Worm (Caenorhabditis elegans) whole organism, early embryonic: Measurements from ENCODE around the gene hipr-1.

ENCODE experiments used
- ama-1 ChIP-seq: fragments of 150-350 bp; optimal IDR thresholded peaks from 2 replicates; lab custom pipeline; 2014
- ceh-36 ChIP-seq: sonication (generic microtip); optimal IDR thresholded peaks from 2 replicates; lab custom pipeline; 2016; ENCODE audit warnings: missing genetic modification characterization, inconsistent platforms, missing compliant biosample characterization
- flt-1 ChIP-seq: fragments of 200-800 bp; sonication (Bioruptor generic); IDR thresholded peaks from 2 replicates; pipeline ENCODE4 v1.3.6; 2022; ENCODE audit warnings: missing genetic modification characterization, missing compliant biosample characterization

- TF ChIP-seq flt-1 (GFP tag; lab: Robert Waterston, UW): no peak
- no peak for TF ChIP-seq ceh-36 (tag; lab: Kevin White, UChicago)
- no peak for TF ChIP-seq ama-1
These were observed 46.5 kb downstream of the hipr-1 start for ce11 chrIII:8766467-8766866.
